Worm (Caenorhabditis elegans): ENCODE results near the gene F47C12.7.

Gene F47C12.7

ce11 chrIV:4008440-4008839, 13.2 kb upstream of the F47C12.7 start (continued):
- TF ChIP-seq T26A8.4 (GFP tag; IDR thresholded peaks at IDR 0.05) (no peak), ctbp-1 (GFP tag; IDR thresholded peaks at IDR 0.05) (no peak), mes-2 (tag; optimal IDR thresholded peaks at IDR 0.05; ENCODE audit: poor library complexity, severe bottlenecking) (no peak), pqm-1 (tag; optimal IDR thresholded peaks at IDR 0.05) (peak; percentile 0)

- TF ChIP-seq zip-11 (GFP tag; IDR thresholded peaks at IDR 0.05) = no peak
- TF ChIP-seq ceh-82 (tag; optimal IDR thresholded peaks at IDR 0.05) = no peak
- no peak for TF ChIP-seq duxl-1 (tag; optimal IDR thresholded peaks at IDR 0.05; ENCODE audit: poor library complexity)
- TF ChIP-seq nhr-102 (tag; optimal IDR thresholded peaks at IDR 0.05) = no peak
- no peak for TF ChIP-seq zip-2 (tag; optimal IDR thresholded peaks at IDR 0.05)
- TF ChIP-seq spr-1 (tag; optimal IDR thresholded peaks at IDR 0.05) = no peak
- TF ChIP-seq hif-1 (tag; optimal IDR thresholded peaks at IDR 0.05) = peak in 1 of 2 experiments; percentile 40
- TF ChIP-seq mep-1 (tag; optimal IDR thresholded peaks at IDR 0.05) = no peak
- no peak for TF ChIP-seq pqm-1 (tag; optimal IDR thresholded peaks at IDR 0.05)
- no peak for TF ChIP-seq madf-9 (GFP tag; conservative IDR thresholded peaks at IDR 0.05)
- TF ChIP-seq ceh-44 (GFP tag; IDR thresholded peaks at IDR 0.05) = no peak
- TF ChIP-seq daf-12 (tag; optimal IDR thresholded peaks at IDR 0.05) = no peak
- peak; percentile 6 for TF ChIP-seq aha-1 (tag)
- no peak for TF ChIP-seq unc-39 (tag; optimal IDR thresholded peaks at IDR 0.05)
- TF ChIP-seq egl-43 (GFP tag; IDR thresholded peaks at IDR 0.05) = 0 out of 2 replicates have a peak, but pooled peaks have one; percentile 35
- TF ChIP-seq set-16 (GFP tag; IDR thresholded peaks at IDR 0.05) = peak; percentile 43; the same call in 1 of the 2 replicates
- TF ChIP-seq ceh-62 (tag; optimal IDR thresholded peaks at IDR 0.05) = no peak
- TF ChIP-seq unc-62 (GFP tag; optimal IDR thresholded peaks at IDR 0.05 in 1 of 2) = peak in 1 of 2 experiments; percentile 60
- TF ChIP-seq unc-62 (tag; optimal IDR thresholded peaks at IDR 0.05) = no peak
- TF ChIP-seq lin-1 (GFP tag; IDR thresholded peaks at IDR 0.05) = no peak
These were observed 12.4 kb upstream of the F47C12.7 start, which contains the start of gene W02C12.2 for ce11 chrIV:4007697-4008096. TSS of gene W02C12.2 (minus strand) at chrIV:4007973.

ce11 chrIV:4005166-4005565, 9.9 kb upstream of the F47C12.7 start:
- no peak for TF ChIP-seq mdl-1 (tag; optimal IDR thresholded peaks at IDR 0.05)
- no peak for TF ChIP-seq ceh-44 (GFP tag; IDR thresholded peaks at IDR 0.05)
- peak; percentile 60 for TF ChIP-seq fkh-10 (GFP tag; optimal IDR thresholded peaks at IDR 0.05)

ce11 chrIV:4004221-4004620, 8.9 kb upstream of the F47C12.7 start:
- TF ChIP-seq set-16 (GFP tag; IDR thresholded peaks at IDR 0.05) = peak; percentile 65
- no peak for TF ChIP-seq mxl-3 (GFP tag; optimal IDR thresholded peaks at IDR 0.05)
- TF ChIP-seq aha-1 (tag) = peak; percentile 48

ce11 chrIV:3999662-4000061, 4.4 kb upstream of the F47C12.7 start:
- TF ChIP-seq set-16 (GFP tag; IDR thresholded peaks at IDR 0.05) (peak; percentile 51), lin-1 (GFP tag; IDR thresholded peaks at IDR 0.05) (no peak)

ce11 chrIV:3998517-3998916, 3.2 kb upstream of the F47C12.7 start, which contains the start of gene F47C12.8:
TSS of gene F47C12.8 (minus strand) at chrIV:3998617.
- TF ChIP-seq zfp-2 (tag; optimal IDR thresholded peaks at IDR 0.05) (no peak), dmd-9 (GFP tag; IDR thresholded peaks at IDR 0.05) (no peak), ceh-82 (tag; optimal IDR thresholded peaks at IDR 0.05) (no peak), aly-2 (tag; optimal IDR thresholded peaks at IDR 0.05) (no peak), ceh-20 (GFP tag; IDR thresholded peaks at IDR 0.05) (no peak), ceh-62 (tag; optimal IDR thresholded peaks at IDR 0.05) (no peak), Y105C5A.15 (GFP tag; IDR thresholded peaks at IDR 0.05) (no peak), saeg-2 (GFP tag; IDR thresholded peaks at IDR 0.05) (no peak), pha-4 (GFP tag; IDR thresholded peaks at IDR 0.05) (no peak), pha-4 (tag; optimal IDR thresholded peaks at IDR 0.05) (no peak), nhr-42 (GFP tag; IDR thresholded peaks at IDR 0.05) (no peak), nhr-77 (tag; optimal IDR thresholded peaks at IDR 0.05) (no peak)

Measured in whole organism, L4 larva.